Fruit fly (Drosophila melanogaster) whole organism, wandering third instar larva: ENCODE results near the gene anne.

Experiments
- CG9705 ChIP-seq: fragments of 200-800 bp; sonication (Bioruptor generic); optimal IDR thresholded peaks from 2 replicates; lab custom pipeline; 2018; ENCODE audit warnings: missing biosample characterization, mild to moderate bottlenecking, missing genetic modification characterization
- CrebA ChIP-seq: fragments of 200-800 bp; sonication (Bioruptor generic); optimal IDR thresholded peaks from 2 replicates; lab custom pipeline; 2016; ENCODE audit warnings: missing biosample characterization, mild to moderate bottlenecking, missing genetic modification characterization, borderline replicate concordance
- Dfd ChIP-seq: fragments of >200 bp; optimal IDR thresholded peaks from 2 replicates; lab custom pipeline; 2017; ENCODE audit warnings: missing biosample characterization, missing genetic modification characterization
- Dif ChIP-seq: fragments of 200-275, 200-300 bp; sonication (Bioruptor generic); optimal IDR thresholded peaks from 2 replicates; lab custom pipeline; 2018; ENCODE audit warnings: missing biosample characterization, missing genetic modification characterization; ENCODE audit not compliant: partially characterized antibody
- GATAd ChIP-seq: sonication (Bioruptor generic); optimal IDR thresholded peaks from 2 replicates; lab custom pipeline; 2016; ENCODE audit warnings: missing biosample characterization, missing genetic modification characterization
- HLH106 ChIP-seq: fragments of 200-800 bp; optimal IDR thresholded peaks from 3 replicates; lab custom pipeline; 2019; ENCODE audit warnings: missing biosample characterization, mild to moderate bottlenecking, missing genetic modification characterization, moderate library complexity
- Hnf4 ChIP-seq: fragments of 200-800 bp; sonication (Bioruptor generic); optimal IDR thresholded peaks from 2 replicates; lab custom pipeline; 2016; ENCODE audit warnings: missing biosample characterization, mild to moderate bottlenecking, missing genetic modification characterization
- Hr78 ChIP-seq: fragments of >200 bp; optimal IDR thresholded peaks from 2 replicates; lab custom pipeline; 2017; ENCODE audit warnings: missing biosample characterization, missing genetic modification characterization
- Jra ChIP-seq: sonication (Bioruptor generic); optimal IDR thresholded peaks from 2 replicates; lab custom pipeline; 2016; ENCODE audit warnings: missing biosample characterization, missing genetic modification characterization
- Mio ChIP-seq: sonication (Bioruptor generic); optimal IDR thresholded peaks from 2 replicates; lab custom pipeline; 2016; ENCODE audit warnings: missing biosample characterization, missing genetic modification characterization
- Myc ChIP-seq: fragments of >200 bp; optimal IDR thresholded peaks from 2 replicates; lab custom pipeline; 2017
- N ChIP-seq: fragments of >200 bp; optimal IDR thresholded peaks from 2 replicates; lab custom pipeline; 2018; ENCODE audit warnings: missing biosample characterization, missing external identifiers, missing genetic modification characterization
- OdsH ChIP-seq: fragments of 200-800 bp; sonication (Bioruptor generic); optimal IDR thresholded peaks from 2 replicates; lab custom pipeline; 2016; ENCODE audit warnings: missing biosample characterization, mild to moderate bottlenecking, missing genetic modification characterization
- Rel ChIP-seq, 2 experiments: fragments of 200-800 bp; sonication (Bioruptor generic) in 1 of 2; optimal IDR thresholded peaks; 2 replicates in 1 of 2; 3 replicates in 1 of 2; lab custom pipeline; 2016 to 2019; ENCODE audit warnings: mild to moderate bottlenecking in 2 of 2, missing biosample characterization in 2 of 2, missing genetic modification characterization in 2 of 2, moderate library complexity in 1 of 2
- Sp1 ChIP-seq: fragments of 200-800 bp; sonication (Bioruptor generic); optimal IDR thresholded peaks from 3 replicates; lab custom pipeline; 2019; ENCODE audit warnings: missing biosample characterization, mild to moderate bottlenecking, missing genetic modification characterization, moderate library complexity
- br ChIP-seq: fragments of 200-800 bp; sonication (Bioruptor generic); optimal IDR thresholded peaks from 2 replicates; lab custom pipeline; 2016; ENCODE audit warnings: missing biosample characterization, missing genetic modification characterization
- brk ChIP-seq: fragments of 200-800 bp; sonication (Bioruptor generic); optimal IDR thresholded peaks from 2 replicates; lab custom pipeline; 2016; ENCODE audit warnings: missing biosample characterization, mild to moderate bottlenecking, missing genetic modification characterization
- dl ChIP-seq, 2 experiments: fragments of 175-275, 200-275 bp in 1 of 2; fragments of 200-275 bp in 1 of 2; sonication (Bioruptor generic); optimal IDR thresholded peaks; lab custom pipeline; 2018; ENCODE audit warnings: mild to moderate bottlenecking in 2 of 2, missing biosample characterization in 2 of 2, missing genetic modification characterization in 2 of 2, moderate library complexity in 2 of 2; ENCODE audit not compliant: partially characterized antibody in 2 of 2, insufficient read depth in 1 of 2
- dmrt93B ChIP-seq: fragments of 200-800 bp; sonication (Bioruptor generic); optimal IDR thresholded peaks from 2 replicates; lab custom pipeline; 2018; ENCODE audit warnings: missing biosample characterization, mild to moderate bottlenecking, missing genetic modification characterization
- ey ChIP-seq: fragments of 200-800 bp; sonication (Bioruptor generic); optimal IDR thresholded peaks from 2 replicates; lab custom pipeline; 2016; ENCODE audit warnings: missing biosample characterization, missing genetic modification characterization
- foxo ChIP-seq, 2 experiments: fragments of 200-800 bp; sonication (Bioruptor generic); optimal IDR thresholded peaks; 2 replicates in 1 of 2; 3 replicates in 1 of 2; lab custom pipeline; 2016 to 2017; ENCODE audit warnings: missing biosample characterization in 2 of 2, missing genetic modification characterization in 2 of 2
- h ChIP-seq: fragments of 200-800 bp; sonication (Bioruptor generic); optimal IDR thresholded peaks from 3 replicates; lab custom pipeline; 2016; ENCODE audit warnings: missing biosample characterization, mild to moderate bottlenecking, missing genetic modification characterization
- jim ChIP-seq: fragments of 175-275, 200-325 bp; sonication (Bioruptor generic); optimal IDR thresholded peaks from 2 replicates; lab custom pipeline; 2016; ENCODE audit warnings: missing biosample characterization, mild to moderate bottlenecking, missing genetic modification characterization
- lola ChIP-seq: fragments of >200 bp; optimal IDR thresholded peaks from 2 replicates; lab custom pipeline; 2017; ENCODE audit warnings: missing biosample characterization, missing genetic modification characterization
- pan ChIP-seq: fragments of >200 bp; optimal IDR thresholded peaks from 2 replicates; lab custom pipeline; 2017
- psq ChIP-seq: fragments of 200-800 bp; sonication (Bioruptor generic); optimal IDR thresholded peaks from 3 replicates; lab custom pipeline; 2017; ENCODE audit warnings: missing biosample characterization, mild to moderate bottlenecking, missing genetic modification characterization, moderate library complexity
- rgr ChIP-seq: fragments of 200-800 bp; sonication (Bioruptor generic); optimal IDR thresholded peaks from 3 replicates; lab custom pipeline; 2016; ENCODE audit warnings: missing biosample characterization, mild to moderate bottlenecking, missing genetic modification characterization
- sv ChIP-seq: fragments of 200-800 bp; sonication (Bioruptor generic); optimal IDR thresholded peaks from 3 replicates; lab custom pipeline; 2016; ENCODE audit warnings: missing biosample characterization, missing genetic modification characterization
- usp ChIP-seq: fragments of >200 bp; optimal IDR thresholded peaks from 2 replicates; lab custom pipeline; 2017; ENCODE audit warnings: missing biosample characterization, missing genetic modification characterization
- woc ChIP-seq: sonication (Bioruptor generic); optimal IDR thresholded peaks from 2 replicates; lab custom pipeline; 2016; ENCODE audit warnings: missing biosample characterization, mild to moderate bottlenecking, missing genetic modification characterization

anne gene

DNA sequence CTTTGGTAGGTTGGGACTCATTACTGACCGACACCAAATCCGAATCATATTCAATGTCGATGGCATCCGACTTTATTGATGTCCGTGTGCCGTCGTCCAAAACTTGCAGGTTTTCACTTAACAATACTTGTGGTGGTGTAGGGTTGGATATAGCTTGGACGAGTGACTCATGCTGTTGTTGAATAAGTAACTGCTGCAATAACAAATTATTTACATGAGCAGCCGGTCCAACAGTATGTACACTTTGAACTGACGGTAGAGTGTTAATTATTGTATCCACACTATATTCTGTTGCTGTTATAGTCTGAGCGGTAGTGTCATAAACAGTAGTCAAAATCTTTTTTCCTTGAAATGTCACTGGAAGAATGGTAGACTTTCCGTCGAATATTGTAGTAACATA lies 35.5 kb downstream of the anne start:
- no peak for TF ChIP-seq Dif (GFP tag; lab: Kevin White, UChicago)
- TF ChIP-seq h (GFP tag; lab: Kevin White, UChicago), result no peak
- no peak for TF ChIP-seq HLH106 (tag; lab: Kevin White, UChicago)
- TF ChIP-seq Jra (GFP tag; lab: Kevin White, UChicago), result no peak
- no peak for TF ChIP-seq pan (lab: Kevin White, UChicago)
- no peak for TF ChIP-seq ey (GFP tag; lab: Kevin White, UChicago)
- no peak for TF ChIP-seq sv (GFP tag; lab: Kevin White, UChicago)
- TF ChIP-seq dl (GFP tag; optimal IDR thresholded peaks at IDR 0.05; lab: Kevin White, UChicago; ENCODE audit: insufficient read depth in 1 of 2, partially characterized antibody in 2 of 2), result no peak
- no peak for TF ChIP-seq CrebA (GFP tag; lab: Kevin White, UChicago)
- no peak for TF ChIP-seq Hnf4
- no peak for TF ChIP-seq Dfd
- no peak for TF ChIP-seq rgr (GFP tag; lab: Kevin White, UChicago)
- TF ChIP-seq dmrt93B (GFP tag; lab: Kevin White, UChicago), result no peak
- TF ChIP-seq woc (GFP tag; lab: Kevin White, UChicago), result no peak

DNA sequence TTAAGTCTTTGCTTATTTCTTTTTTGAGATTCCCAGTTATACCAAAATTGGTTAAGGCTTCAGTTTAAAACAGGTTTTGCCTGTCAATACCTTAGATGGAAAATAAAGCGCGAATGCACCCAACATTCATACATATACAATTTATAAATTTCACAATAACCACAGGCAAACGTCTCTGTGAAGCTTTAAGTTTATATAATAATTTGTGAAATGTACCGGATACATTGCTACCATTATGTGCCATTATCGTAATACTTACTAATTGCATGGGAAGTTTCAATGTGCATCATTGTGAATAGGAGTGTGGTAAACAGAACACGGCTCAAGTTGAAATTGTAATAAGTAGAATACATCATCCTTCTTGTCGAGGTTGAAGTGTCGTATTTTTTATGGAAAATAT lies 42.5 kb downstream of the anne start:
- TF ChIP-seq foxo (GFP tag; optimal IDR thresholded peaks at IDR 0.05; lab: Kevin White, UChicago) (no peak), ey (GFP tag; lab: Kevin White, UChicago) (no peak), GATAd (GFP tag; lab: Kevin White, UChicago) (no peak), psq (GFP tag; lab: Kevin White, UChicago) (no peak), CG9705 (GFP tag; lab: Kevin White, UChicago) (no peak), HLH106 (tag; lab: Kevin White, UChicago) (no peak), Dfd (no peak), Rel (GFP tag; optimal IDR thresholded peaks at IDR 0.05; lab: Kevin White, UChicago) (no peak), Rel (tag; optimal IDR thresholded peaks at IDR 0.05; lab: Kevin White, UChicago) (no peak), sv (GFP tag; lab: Kevin White, UChicago) (no peak), Myc (no peak), brk (no peak), dl (GFP tag; optimal IDR thresholded peaks at IDR 0.05; lab: Kevin White, UChicago; ENCODE audit: insufficient read depth in 1 of 2, partially characterized antibody in 2 of 2) (no peak), woc (GFP tag; lab: Kevin White, UChicago) (no peak), br (GFP tag; lab: Kevin White, UChicago) (no peak), Dif (GFP tag; lab: Kevin White, UChicago) (no peak), OdsH (GFP tag; lab: Kevin White, UChicago) (no peak)

DNA sequence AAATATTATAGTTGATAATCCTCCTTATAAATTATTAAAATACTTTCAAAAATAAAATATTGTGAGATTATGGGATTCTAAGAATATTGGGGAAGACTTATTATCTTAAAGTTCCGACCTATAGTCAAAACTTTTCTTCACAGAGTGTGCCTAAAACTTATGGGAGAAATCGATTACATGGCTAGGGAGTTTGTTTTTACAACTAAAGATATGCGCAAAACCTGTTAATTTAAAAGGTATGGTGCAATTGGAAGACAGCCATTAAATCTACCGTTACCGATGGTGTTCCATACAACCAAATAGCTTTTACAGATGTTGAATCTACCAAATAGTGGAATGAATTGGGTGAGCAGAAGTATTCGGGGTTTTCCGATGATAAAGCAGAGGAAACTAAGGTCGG lies 43.2 kb downstream of the anne start, which contains the start of gene CG33978:
Gene CG33978 (minus strand): TSS at position 395 of the 400 bp plus-strand sequence.
- no peak for TF ChIP-seq Sp1 (GFP tag; lab: Kevin White, UChicago)
- no peak for TF ChIP-seq foxo (GFP tag; optimal IDR thresholded peaks at IDR 0.05; lab: Kevin White, UChicago)

DNA sequence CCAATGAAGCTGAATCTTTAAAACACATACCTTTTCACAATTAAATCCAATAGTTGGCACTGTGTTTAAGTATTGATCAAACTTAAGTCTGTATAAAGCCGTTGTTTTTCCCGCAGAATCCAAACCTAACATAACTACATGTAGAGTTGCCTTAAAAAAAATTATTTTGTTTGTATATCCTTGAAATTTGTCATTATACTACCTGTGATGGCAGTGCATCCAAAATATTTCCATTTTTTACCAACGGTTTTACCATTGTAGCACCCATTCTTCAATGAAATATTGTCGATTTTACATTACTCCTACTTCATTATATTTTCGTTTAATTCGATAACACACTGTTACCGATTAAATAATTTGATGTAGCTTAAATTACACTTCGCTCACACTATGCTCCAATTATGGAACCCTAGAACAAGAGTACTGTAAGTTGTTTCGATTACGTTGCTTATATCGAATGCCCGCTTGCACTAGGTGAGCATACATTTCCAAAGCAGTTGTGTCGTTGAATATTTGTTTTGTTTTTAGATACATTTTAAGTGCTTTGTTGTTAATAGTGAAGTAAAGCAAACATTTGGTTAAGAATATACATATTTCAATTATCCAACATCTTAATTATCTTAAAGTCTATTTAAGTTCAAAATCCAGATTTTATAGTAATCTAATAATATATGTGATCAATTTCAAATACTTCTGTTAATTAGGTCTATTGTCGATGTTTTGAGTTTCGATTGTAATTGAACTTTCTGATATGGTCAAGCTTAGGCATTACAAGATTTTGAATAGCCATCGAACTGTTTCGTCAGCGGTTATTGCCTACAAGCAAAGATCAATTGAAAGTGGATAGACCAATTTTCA lies 47.3 kb downstream of the anne start, which contains the start of gene Arl4:
Gene Arl4 (minus strand): TSS at position 328 of the 858 bp plus-strand sequence.
- TF ChIP-seq Hr78 (GFP tag; lab: Kevin White, UChicago) (peak; percentile 92), woc (GFP tag; lab: Kevin White, UChicago) (peak; percentile 81), lola (GFP tag; lab: Kevin White, UChicago) (peak; percentile 24), N (peak; percentile 100), Myc (peak; percentile 48), foxo (GFP tag; optimal IDR thresholded peaks at IDR 0.05; lab: Kevin White, UChicago) (no peak)

DNA sequence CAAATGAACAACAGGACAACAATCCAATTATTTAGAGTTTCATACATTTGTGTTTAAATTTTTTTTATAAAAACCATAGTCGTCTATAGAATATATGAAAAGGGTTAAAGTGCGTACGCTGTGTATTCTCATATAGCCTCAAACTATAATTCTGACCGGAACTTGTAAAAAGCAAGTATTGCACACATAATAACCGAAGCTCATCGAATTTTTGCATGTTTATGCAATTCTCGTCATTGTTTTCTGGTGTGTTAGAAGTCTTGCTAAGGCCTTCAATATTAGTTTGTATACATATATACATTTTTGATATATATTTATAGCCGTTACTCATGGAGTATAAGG lies 47.9 kb downstream of the anne start:
- TF ChIP-seq rgr (GFP tag; lab: Kevin White, UChicago) (no peak), usp (GFP tag; lab: Kevin White, UChicago) (no peak), h (GFP tag; lab: Kevin White, UChicago) (no peak), brk (no peak), Mio (GFP tag; lab: Kevin White, UChicago) (no peak), sv (GFP tag; lab: Kevin White, UChicago) (no peak), CrebA (GFP tag; lab: Kevin White, UChicago) (no peak), Hnf4 (no peak), Sp1 (GFP tag; lab: Kevin White, UChicago) (no peak), jim (GFP tag; lab: Kevin White, UChicago) (no peak), dmrt93B (GFP tag; lab: Kevin White, UChicago) (no peak)
